Worm (Caenorhabditis elegans) whole organism, L2 larva: Measurements from ENCODE around the gene T07A9.14.
A peak's percentile ranks its signal among the peaks of the same experiment; 100 is the strongest.

ENCODE experiments used
- C34F6.9 ChIP-seq: fragments of 150-350 bp; optimal IDR thresholded peaks from 2 replicates; lab custom pipeline; 2014; ENCODE audit warnings: missing biosample characterization, missing genetic modification characterization
- F13H6.1 ChIP-seq: sonication (generic microtip); optimal IDR thresholded peaks from 2 replicates; lab custom pipeline; 2016; ENCODE audit warnings: missing genetic modification characterization, missing compliant biosample characterization
- R02D3.7 ChIP-seq: fragments of 150-350 bp; optimal IDR thresholded peaks from 2 replicates; lab custom pipeline; 2014; ENCODE audit warnings: missing biosample characterization, missing genetic modification characterization
- Y55F3AM.14 ChIP-seq: fragments of 200-800 bp; sonication (Bioruptor generic); optimal IDR thresholded peaks from 2 replicates; lab custom pipeline; 2018; ENCODE audit warnings: mild to moderate bottlenecking, missing genetic modification characterization, missing compliant biosample characterization
- ZK546.5 ChIP-seq: sonication (generic microtip); optimal IDR thresholded peaks from 2 replicates; lab custom pipeline; 2017; ENCODE audit warnings: missing biosample characterization, missing genetic modification characterization
- alr-1 ChIP-seq: fragments of 150-350 bp; optimal IDR thresholded peaks from 2 replicates; lab custom pipeline; 2014; ENCODE audit warnings: missing biosample characterization, missing genetic modification characterization
- aly-2 ChIP-seq: fragments of 150-350 bp; optimal IDR thresholded peaks from 2 replicates; lab custom pipeline; 2014; ENCODE audit warnings: missing biosample characterization, missing genetic modification characterization
- ama-1 ChIP-seq: fragments of 150-350 bp; optimal IDR thresholded peaks from 2 replicates; lab custom pipeline; 2018; ENCODE audit warnings: inconsistent platforms
- blmp-1 ChIP-seq: sonication (generic microtip); optimal IDR thresholded peaks from 2 replicates; lab custom pipeline; 2017; ENCODE audit warnings: missing genetic modification characterization, mild to moderate bottlenecking, missing compliant biosample characterization, antibody characterized with exemption, moderate library complexity; ENCODE audit not compliant: insufficient read depth
- ceh-16 ChIP-seq: fragments of 150-350 bp; optimal IDR thresholded peaks from 2 replicates; lab custom pipeline; 2014; ENCODE audit warnings: missing biosample characterization, missing genetic modification characterization
- ceh-82 ChIP-seq: fragments of 150-350 bp; optimal IDR thresholded peaks from 2 replicates; lab custom pipeline; 2014; ENCODE audit warnings: missing biosample characterization, missing genetic modification characterization
- crh-2 ChIP-seq: sonication (generic microtip); optimal IDR thresholded peaks from 2 replicates; lab custom pipeline; 2017; ENCODE audit warnings: missing biosample characterization, missing genetic modification characterization
- dmd-4 ChIP-seq: sonication (generic microtip); optimal IDR thresholded peaks from 2 replicates; lab custom pipeline; 2017; ENCODE audit warnings: missing biosample characterization, missing genetic modification characterization
- egl-27 ChIP-seq: sonication (generic microtip); optimal IDR thresholded peaks from 3 replicates; lab custom pipeline; 2017; ENCODE audit warnings: missing biosample characterization, missing genetic modification reagents, missing genetic modification characterization
- elt-1 ChIP-seq: fragments of 150-350 bp; optimal IDR thresholded peaks from 2 replicates; lab custom pipeline; 2014; ENCODE audit warnings: missing biosample characterization, missing genetic modification characterization
- elt-3 ChIP-seq: sonication (generic microtip); optimal IDR thresholded peaks from 2 replicates; lab custom pipeline; 2017; ENCODE audit warnings: missing biosample characterization, missing genetic modification characterization
- fos-1 ChIP-seq: fragments of 150-350 bp; optimal IDR thresholded peaks from 2 replicates; lab custom pipeline; 2014; ENCODE audit warnings: missing biosample characterization, missing genetic modification characterization
- gmeb-1 ChIP-seq: fragments of 150-350 bp; optimal IDR thresholded peaks from 2 replicates; lab custom pipeline; 2014; ENCODE audit warnings: missing biosample characterization, missing genetic modification characterization
- lin-11 ChIP-seq: fragments of 150-350 bp; sonication (generic microtip); optimal IDR thresholded peaks from 2 replicates; lab custom pipeline; 2014; ENCODE audit warnings: missing biosample characterization, missing genetic modification characterization, inconsistent platforms, mixed read lengths
- lin-13 ChIP-seq: fragments of 150-350 bp; optimal IDR thresholded peaks from 2 replicates; lab custom pipeline; 2014; ENCODE audit warnings: missing biosample characterization, missing genetic modification reagents, missing genetic modification characterization
- lin-39 ChIP-seq: fragments of 150-350 bp; optimal IDR thresholded peaks from 2 replicates; lab custom pipeline; 2014; ENCODE audit warnings: missing biosample characterization, missing genetic modification reagents, missing genetic modification characterization
- lsy-2 ChIP-seq, 2 experiments: fragments of 150-350 bp in 1 of 2; sonication (generic microtip) in 1 of 2; optimal IDR thresholded peaks; 2 replicates each; lab custom pipeline; 2014 to 2017; ENCODE audit warnings: missing biosample characterization in 2 of 2, missing genetic modification characterization in 2 of 2
- mab-5 ChIP-seq: fragments of 150-350 bp; optimal IDR thresholded peaks from 2 replicates; lab custom pipeline; 2014; ENCODE audit warnings: missing biosample characterization, missing genetic modification characterization
- mbf-1 ChIP-seq: sonication (generic microtip); optimal IDR thresholded peaks from 2 replicates; lab custom pipeline; 2017; ENCODE audit warnings: missing biosample characterization, missing genetic modification characterization
- mdl-1 ChIP-seq, 2 experiments: fragments of 150-350 bp in 1 of 2; sonication (generic microtip) in 1 of 2; optimal IDR thresholded peaks; 2 replicates each; lab custom pipeline; 2017; ENCODE audit warnings: missing biosample characterization in 2 of 2, missing genetic modification characterization in 2 of 2
- nhr-10 ChIP-seq: sonication (generic microtip); optimal IDR thresholded peaks from 2 replicates; lab custom pipeline; 2017; ENCODE audit warnings: missing biosample characterization, missing genetic modification characterization
- nhr-11 ChIP-seq: fragments of 150-350 bp; optimal IDR thresholded peaks from 2 replicates; lab custom pipeline; 2014; ENCODE audit warnings: missing biosample characterization, missing genetic modification characterization
- nhr-12 ChIP-seq: fragments of 150-350 bp; optimal IDR thresholded peaks from 2 replicates; lab custom pipeline; 2014; ENCODE audit warnings: missing biosample characterization, missing genetic modification characterization
- nhr-129 ChIP-seq: fragments of 150-350 bp; optimal IDR thresholded peaks from 2 replicates; lab custom pipeline; 2014; ENCODE audit warnings: missing biosample characterization, missing genetic modification characterization
- nhr-21 ChIP-seq: fragments of 150-350 bp; optimal IDR thresholded peaks from 2 replicates; lab custom pipeline; 2014; ENCODE audit warnings: missing biosample characterization, missing genetic modification characterization
- nhr-23 ChIP-seq: fragments of 150-350 bp; optimal IDR thresholded peaks from 2 replicates; lab custom pipeline; 2014; ENCODE audit warnings: missing biosample characterization, missing genetic modification reagents, missing genetic modification characterization
- nhr-237 ChIP-seq: fragments of 150-350 bp; optimal IDR thresholded peaks from 2 replicates; lab custom pipeline; 2014; ENCODE audit warnings: missing biosample characterization, missing genetic modification characterization
- nhr-25 ChIP-seq: fragments of 150-350 bp; sonication (generic microtip); optimal IDR thresholded peaks from 3 replicates; lab custom pipeline; 2014; ENCODE audit warnings: missing biosample characterization, missing genetic modification characterization
- nhr-6 ChIP-seq: fragments of 150-350 bp; optimal IDR thresholded peaks from 2 replicates; lab custom pipeline; 2014; ENCODE audit warnings: missing biosample characterization, missing genetic modification characterization
- nhr-77 ChIP-seq: fragments of 150-350 bp; optimal IDR thresholded peaks from 2 replicates; lab custom pipeline; 2014; ENCODE audit warnings: missing biosample characterization, missing genetic modification characterization
- peb-1 ChIP-seq: fragments of 150-350 bp; optimal IDR thresholded peaks from 2 replicates; lab custom pipeline; 2014; ENCODE audit warnings: missing biosample characterization, missing genetic modification characterization
- sem-4 ChIP-seq: fragments of 150-350 bp; optimal IDR thresholded peaks from 2 replicates; lab custom pipeline; 2014; ENCODE audit warnings: missing biosample characterization, missing genetic modification reagents, missing genetic modification characterization
- skn-1 ChIP-seq: sonication (generic microtip); optimal IDR thresholded peaks from 2 replicates; lab custom pipeline; 2017; ENCODE audit warnings: missing biosample characterization, missing genetic modification characterization
- sma-3 ChIP-seq: sonication (generic microtip); optimal IDR thresholded peaks from 2 replicates; lab custom pipeline; 2016; ENCODE audit warnings: missing genetic modification reagents, missing genetic modification characterization, missing compliant biosample characterization
- sma-9 ChIP-seq, 2 experiments: fragments of 150-350 bp in 1 of 2; sonication (generic microtip) in 1 of 2; optimal IDR thresholded peaks; 2 replicates each; lab custom pipeline; 2014 to 2016; ENCODE audit warnings: missing genetic modification characterization in 2 of 2, mild to moderate bottlenecking in 1 of 2, missing biosample characterization in 1 of 2, missing compliant biosample characterization in 1 of 2, missing genetic modification reagents in 1 of 2, moderate library complexity in 1 of 2
- snpc-4 ChIP-seq: fragments of 150-350 bp; optimal IDR thresholded peaks from 2 replicates; lab custom pipeline; 2014; ENCODE audit warnings: missing biosample characterization, missing genetic modification characterization
- unc-39 ChIP-seq: fragments of 150-350 bp; optimal IDR thresholded peaks from 2 replicates; lab custom pipeline; 2014; ENCODE audit warnings: missing biosample characterization, missing genetic modification characterization
- unc-55 ChIP-seq: fragments of 150-350 bp; sonication (generic microtip); optimal IDR thresholded peaks from 3 replicates; lab custom pipeline; 2014; ENCODE audit warnings: missing biosample characterization, missing genetic modification reagents, missing genetic modification characterization
- unc-62 ChIP-seq: fragments of 150-350 bp; optimal IDR thresholded peaks from 2 replicates; lab custom pipeline; 2014; ENCODE audit warnings: missing biosample characterization, missing genetic modification reagents, missing genetic modification characterization
- zag-1 ChIP-seq: fragments of 150-350 bp; optimal IDR thresholded peaks from 2 replicates; lab custom pipeline; 2014; ENCODE audit warnings: missing biosample characterization, missing genetic modification characterization
- ztf-1 ChIP-seq: fragments of 200-800 bp; sonication (Bioruptor generic); conservative IDR thresholded peaks from 2 replicates; pipeline ENCODE4 v1.3.6; 2022; ENCODE audit warnings: missing genetic modification characterization, missing compliant biosample characterization
- ztf-11 ChIP-seq: sonication (generic microtip); optimal IDR thresholded peaks from 2 replicates; lab custom pipeline; 2017; ENCODE audit warnings: missing biosample characterization, missing genetic modification characterization
- ztf-4 ChIP-seq: fragments of 150-350 bp; optimal IDR thresholded peaks from 2 replicates; lab custom pipeline; 2014; ENCODE audit warnings: missing biosample characterization, missing genetic modification characterization

The T07A9.14 gene

ce11 chrIV:390279-390678 is 3.8 kb downstream of the T07A9.14 start, which contains the start of the genes ears-2 and uncp-18:
TSS of gene ears-2 (minus strand) at chrIV:390468.
TSS of gene uncp-18 (plus strand) at chrIV:390560.
- TF ChIP-seq nhr-21 (tag; lab: Kevin White, UChicago) (peak; percentile 80), sma-9 (GFP tag; optimal IDR thresholded peaks at IDR 0.05; lab: Kevin White, UChicago) (peak; percentile 93), sma-9 (tag; optimal IDR thresholded peaks at IDR 0.05; lab: Kevin White, UChicago) (no peak), snpc-4 (tag; lab: Kevin White, UChicago) (peak; percentile 62), C34F6.9 (tag; lab: Kevin White, UChicago) (peak; percentile 75), alr-1 (tag; lab: Kevin White, UChicago) (no peak), nhr-10 (tag; lab: Kevin White, UChicago) (peak; percentile 53), fos-1 (tag; lab: Kevin White, UChicago) (peak; percentile 53), crh-2 (tag; lab: Kevin White, UChicago) (peak; percentile 85), R02D3.7 (tag; lab: Kevin White, UChicago) (peak; percentile 36), mbf-1 (tag; lab: Kevin White, UChicago) (no peak), blmp-1 (tag; lab: Kevin White, UChicago) (peak; percentile 39), gmeb-1 (peak; percentile 85), nhr-237 (no peak), nhr-6 (peak; percentile 86), nhr-12 (tag; lab: Kevin White, UChicago) (no peak), skn-1 (tag; lab: Kevin White, UChicago) (peak; percentile 77), dmd-4 (no peak), aly-2 (tag; lab: Kevin White, UChicago) (no peak), elt-3 (no peak), lsy-2 (tag; optimal IDR thresholded peaks at IDR 0.05; lab: Kevin White, UChicago) (peak; percentile 80 to 95), sma-3 (peak; percentile 97), F13H6.1 (tag; lab: Kevin White, UChicago) (peak; percentile 95), unc-62 (no peak), ceh-82 (tag; lab: Kevin White, UChicago) (peak; percentile 76), mdl-1 (tag; optimal IDR thresholded peaks at IDR 0.05; lab: Kevin White, UChicago) (peak; percentile 12 to 56), elt-1 (no peak), mab-5 (tag; lab: Kevin White, UChicago) (peak; percentile 91), nhr-11 (tag; lab: Kevin White, UChicago) (peak; percentile 36), nhr-129 (tag; lab: Kevin White, UChicago) (peak; percentile 81), unc-39 (tag; lab: Kevin White, UChicago) (no peak), ztf-11 (peak; percentile 23), lin-13 (GFP tag; lab: Kevin White, UChicago) (peak; percentile 94), ZK546.5 (tag; lab: Kevin White, UChicago) (peak; percentile 49), peb-1 (tag; lab: Kevin White, UChicago) (no peak), nhr-25 (tag; lab: Kevin White, UChicago) (peak; percentile 88), nhr-23 (no peak), lin-11 (peak; percentile 97), egl-27 (tag; lab: Kevin White, UChicago) (peak; percentile 62), nhr-77 (tag; lab: Kevin White, UChicago) (peak; percentile 39), ztf-1 (GFP tag; lab: Robert Waterston, UW) (no peak), ama-1 (lab: Kevin White, UChicago) (no peak), Y55F3AM.14 (peak; percentile 74), zag-1 (tag; lab: Kevin White, UChicago) (peak; percentile 40), lin-39 (tag; lab: Kevin White, UChicago) (no peak), unc-55 (GFP tag; lab: Kevin White, UChicago) (peak; percentile 94), sem-4 (tag; lab: Kevin White, UChicago) (peak; percentile 88), ceh-16 (tag; lab: Kevin White, UChicago) (peak; percentile 25), ztf-4 (tag; lab: Kevin White, UChicago) (peak; percentile 85)
